Fruit fly (Drosophila melanogaster): Measurements from ENCODE around the gene CG3106.

dm6 chrX:9636835-9637234 is 25.9 kb downstream of the CG3106 start:
- TF ChIP-seq kay (GFP tag; optimal IDR thresholded peaks at IDR 0.05): no peak
- TF ChIP-seq Dfd (GFP tag; optimal IDR thresholded peaks at IDR 0.05): no peak
- TF ChIP-seq Doc3 (GFP tag; IDR thresholded peaks at IDR 0.05; ENCODE audit: partially characterized antibody): no peak
- TF ChIP-seq stwl (tag; optimal IDR thresholded peaks at IDR 0.05): no peak
- TF ChIP-seq Adf1 (GFP tag; IDR thresholded peaks at IDR 0.05): no peak
- no peak for TF ChIP-seq wdn (GFP tag; IDR thresholded peaks at IDR 0.05)
- no peak for TF ChIP-seq bab2 (GFP tag; optimal IDR thresholded peaks at IDR 0.05)
